Fruit fly (Drosophila melanogaster) whole organism, embryonic: ENCODE results near the gene zen2.

Experiments used
- Ada2b ChIP-seq: fragments of 200-800 bp; sonication (Bioruptor generic); IDR thresholded peaks from 2 replicates; pipeline ENCODE4 v1.3.6; 2022; ENCODE audit warnings: missing biosample characterization, missing genetic modification characterization
- CG10147 ChIP-seq: fragments of 200-800 bp; sonication (Bioruptor generic); optimal IDR thresholded peaks from 2 replicates; lab custom pipeline; 2019; ENCODE audit warnings: missing biosample characterization, mild to moderate bottlenecking, missing genetic modification characterization, moderate library complexity
- CG10543 ChIP-seq: fragments of 200-800 bp; sonication (Bioruptor generic); optimal IDR thresholded peaks from 3 replicates; lab custom pipeline; 2017; ENCODE audit warnings: missing biosample characterization, mild to moderate bottlenecking, missing genetic modification characterization, moderate library complexity
- CG10959 ChIP-seq: fragments of 200-800 bp; sonication (Bioruptor generic); IDR thresholded peaks from 2 replicates; pipeline ENCODE4 v1.3.6; 2022; ENCODE audit warnings: missing biosample characterization, missing genetic modification characterization
- CG11504 ChIP-seq: fragments of 200-800 bp; sonication (Bioruptor generic); optimal IDR thresholded peaks from 3 replicates; lab custom pipeline; 2019; ENCODE audit warnings: missing biosample characterization, mild to moderate bottlenecking, missing genetic modification characterization, moderate library complexity
- CG12104 ChIP-seq: fragments of 200-800 bp; sonication (Bioruptor generic); optimal IDR thresholded peaks from 3 replicates; lab custom pipeline; 2016; ENCODE audit warnings: missing biosample characterization, missing genetic modification characterization
- CG12155 ChIP-seq: fragments of 200-800 bp; sonication (Bioruptor generic); optimal IDR thresholded peaks from 3 replicates; lab custom pipeline; 2016; ENCODE audit warnings: missing biosample characterization, missing genetic modification characterization
- CG1233 ChIP-seq: fragments of 200-800 bp; sonication (Bioruptor generic); optimal IDR thresholded peaks from 4 replicates; lab custom pipeline; 2018; ENCODE audit warnings: missing biosample characterization, mild to moderate bottlenecking, missing genetic modification characterization
- CG12391 ChIP-seq: fragments of 200-800 bp; sonication (Bioruptor generic); optimal IDR thresholded peaks from 3 replicates; lab custom pipeline; 2018; ENCODE audit warnings: missing biosample characterization, mild to moderate bottlenecking, missing genetic modification characterization, moderate library complexity
- CG13775 ChIP-seq: fragments of 200-800 bp; sonication (Bioruptor generic); optimal IDR thresholded peaks from 3 replicates; lab custom pipeline; 2017; ENCODE audit warnings: missing biosample characterization, mild to moderate bottlenecking, missing genetic modification characterization
- CG1529 ChIP-seq: fragments of 200-800 bp; sonication (Bioruptor generic); optimal IDR thresholded peaks from 3 replicates; lab custom pipeline; 2018; ENCODE audit warnings: missing biosample characterization, missing genetic modification characterization
- CG17361 ChIP-seq: fragments of 200-800 bp; sonication (Bioruptor generic); IDR thresholded peaks from 3 replicates; pipeline ENCODE4 v1.3.6; 2022; ENCODE audit warnings: missing biosample characterization, missing genetic modification characterization
- CG1832 ChIP-seq: fragments of 200-800 bp; sonication (Bioruptor generic); optimal IDR thresholded peaks from 2 replicates; lab custom pipeline; 2017; ENCODE audit warnings: missing biosample characterization, mild to moderate bottlenecking, missing genetic modification characterization, inconsistent platforms
- CG2199 ChIP-seq: fragments of 200-800 bp; sonication (Bioruptor generic); IDR thresholded peaks from 3 replicates; pipeline ENCODE4 v1.3.6; 2022; ENCODE audit warnings: missing biosample characterization, missing genetic modification characterization
- CG2202 ChIP-seq: fragments of 200-800 bp; sonication (Bioruptor generic); optimal IDR thresholded peaks from 2 replicates; lab custom pipeline; 2018; ENCODE audit warnings: missing biosample characterization, mild to moderate bottlenecking, missing genetic modification characterization
- CG30431 ChIP-seq: fragments of 200-800 bp; sonication (Bioruptor generic); optimal IDR thresholded peaks from 2 replicates; lab custom pipeline; 2017; ENCODE audit warnings: missing biosample characterization, missing genetic modification characterization
- CG32772 ChIP-seq: fragments of 200-800 bp; sonication (Bioruptor generic); IDR thresholded peaks from 2 replicates; pipeline ENCODE4 v1.3.6; 2022; ENCODE audit warnings: missing biosample characterization, missing genetic modification characterization
- CG3281 ChIP-seq: fragments of 200-800 bp; sonication (Bioruptor generic); optimal IDR thresholded peaks from 3 replicates; lab custom pipeline; 2017; ENCODE audit warnings: missing biosample characterization, mild to moderate bottlenecking, missing genetic modification characterization
- CG34376 ChIP-seq: fragments of 200-800 bp; sonication (Bioruptor generic); optimal IDR thresholded peaks from 2 replicates; lab custom pipeline; 2018; ENCODE audit warnings: missing biosample characterization, mild to moderate bottlenecking, missing genetic modification characterization
- CG4707 ChIP-seq: fragments of 200-800 bp; sonication (Bioruptor generic); optimal IDR thresholded peaks from 2 replicates; lab custom pipeline; 2018; ENCODE audit warnings: missing biosample characterization, mild to moderate bottlenecking, missing genetic modification characterization, moderate library complexity
- CG5180 ChIP-seq: fragments of 200-800 bp; sonication (Bioruptor generic); optimal IDR thresholded peaks from 3 replicates; lab custom pipeline; 2017; ENCODE audit warnings: missing biosample characterization, missing genetic modification characterization, mild to moderate bottlenecking, moderate library complexity, missing genetic modification reagents
- CG7556 ChIP-seq: fragments of 200-800 bp; sonication (Bioruptor generic); optimal IDR thresholded peaks from 2 replicates; lab custom pipeline; 2017; ENCODE audit warnings: missing biosample characterization, mild to moderate bottlenecking, missing genetic modification characterization
- CG8359 ChIP-seq: fragments of 200-800 bp; sonication (Bioruptor generic); optimal IDR thresholded peaks from 2 replicates; lab custom pipeline; 2017; ENCODE audit warnings: missing biosample characterization, mild to moderate bottlenecking, missing genetic modification characterization, borderline replicate concordance
- CG9727 ChIP-seq: fragments of 200-800 bp; sonication (Bioruptor generic); optimal IDR thresholded peaks from 3 replicates; lab custom pipeline; 2017; ENCODE audit warnings: missing biosample characterization, mild to moderate bottlenecking, missing genetic modification characterization
- Chrac-16 ChIP-seq: fragments of 200-800 bp; sonication (Bioruptor generic); optimal IDR thresholded peaks from 3 replicates; lab custom pipeline; 2016; ENCODE audit warnings: missing biosample characterization, missing genetic modification characterization
- Dref ChIP-seq: fragments of 200-800 bp; sonication (Bioruptor generic); IDR thresholded peaks from 2 replicates; pipeline ENCODE4 v1.3.6; 2022; ENCODE audit warnings: missing biosample characterization, missing genetic modification characterization
- Elba2 ChIP-seq: fragments of 200-800 bp; sonication (Bioruptor generic); optimal IDR thresholded peaks from 3 replicates; lab custom pipeline; 2016; ENCODE audit warnings: missing biosample characterization, missing genetic modification characterization
- Ets65A ChIP-seq: fragments of 200-800 bp; sonication (Bioruptor generic); peaks from one replicate; lab custom pipeline; 2016; ENCODE audit warnings: missing biosample characterization, missing genetic modification characterization
- Ets97D ChIP-seq: fragments of 200-800 bp; sonication (Bioruptor generic); optimal IDR thresholded peaks from 3 replicates; lab custom pipeline; 2016; ENCODE audit warnings: missing biosample characterization, missing genetic modification characterization
- Fer3 ChIP-seq: fragments of 200-800 bp; sonication (Bioruptor generic); optimal IDR thresholded peaks from 2 replicates; lab custom pipeline; 2018; ENCODE audit warnings: missing biosample characterization, mild to moderate bottlenecking, missing genetic modification characterization, moderate library complexity
- Meics ChIP-seq: fragments of 200-800 bp; sonication (Bioruptor generic); optimal IDR thresholded peaks from 2 replicates; lab custom pipeline; 2017; ENCODE audit warnings: missing biosample characterization, mild to moderate bottlenecking, missing genetic modification characterization
- Myb ChIP-seq: fragments of 200-800 bp; sonication (Bioruptor generic); optimal IDR thresholded peaks from 2 replicates; lab custom pipeline; 2016; ENCODE audit warnings: missing biosample characterization, missing genetic modification characterization
- Ravus ChIP-seq: fragments of 200-800 bp; sonication (Bioruptor generic); IDR thresholded peaks from 2 replicates; pipeline ENCODE4 v1.3.6; 2022; ENCODE audit warnings: missing biosample characterization, missing genetic modification characterization
- Six4 ChIP-seq: fragments of 200-800 bp; sonication (Bioruptor generic); optimal IDR thresholded peaks from 2 replicates; lab custom pipeline; 2016; ENCODE audit warnings: missing biosample characterization, missing genetic modification characterization
- ac ChIP-seq: fragments of 200-800 bp; sonication (Bioruptor generic); optimal IDR thresholded peaks from 3 replicates; lab custom pipeline; 2017; ENCODE audit warnings: missing biosample characterization, mild to moderate bottlenecking, missing genetic modification characterization
- bsh ChIP-seq, 2 experiments: fragments of 200-800 bp; sonication (Bioruptor generic); optimal IDR thresholded peaks; 2 replicates each; lab custom pipeline; 2017 to 2018; ENCODE audit warnings: mild to moderate bottlenecking in 2 of 2, missing biosample characterization in 2 of 2, missing genetic modification characterization in 2 of 2, moderate library complexity in 1 of 2
- ci ChIP-seq: fragments of 200-800 bp; sonication (Bioruptor generic); IDR thresholded peaks from 3 replicates; pipeline ENCODE4 v1.3.6; 2022; ENCODE audit warnings: missing biosample characterization, missing genetic modification characterization
- croc ChIP-seq: fragments of 200-800 bp; sonication (Bioruptor generic); conservative IDR thresholded peaks from 3 replicates; pipeline ENCODE4 v1.3.6; 2022; ENCODE audit warnings: missing biosample characterization, missing genetic modification characterization
- dmrt11E ChIP-seq: fragments of 200-800 bp; sonication (Bioruptor generic); optimal IDR thresholded peaks from 3 replicates; lab custom pipeline; 2018; ENCODE audit warnings: missing biosample characterization, mild to moderate bottlenecking, missing genetic modification characterization, moderate library complexity
- gem ChIP-seq: fragments of 200-800 bp; sonication (Bioruptor generic); optimal IDR thresholded peaks from 2 replicates; lab custom pipeline; 2019; ENCODE audit warnings: missing biosample characterization, mild to moderate bottlenecking, missing genetic modification characterization, moderate library complexity
- ken ChIP-seq: fragments of 200-800 bp; sonication (Bioruptor generic); IDR thresholded peaks from 3 replicates; pipeline ENCODE4 v1.3.6; 2022; ENCODE audit warnings: missing biosample characterization, missing genetic modification characterization
- klu ChIP-seq: fragments of 200-800 bp; sonication (Bioruptor generic); IDR thresholded peaks from 2 replicates; pipeline ENCODE4 v1.3.6; 2022; ENCODE audit warnings: missing biosample characterization, missing genetic modification characterization
- lola ChIP-seq, 3 experiments: fragments of >200 bp in 2 of 3; fragments of 200-800 bp in 1 of 3; sonication (Bioruptor generic) in 1 of 3; optimal IDR thresholded peaks; 2 replicates each; lab custom pipeline; 2017 to 2019; ENCODE audit warnings: missing biosample characterization in 3 of 3, missing genetic modification characterization in 3 of 3, mild to moderate bottlenecking in 1 of 3, moderate library complexity in 1 of 3
- prd ChIP-seq, 3 experiments: fragments of >200 bp in 2 of 3; fragments of 200-800 bp in 1 of 3; sonication (Bioruptor generic) in 1 of 3; optimal IDR thresholded peaks in 2 of 3; IDR thresholded peaks in 1 of 3; 2 replicates in 2 of 3; 3 replicates in 1 of 3; pipeline versions ENCODE4 v1.3.6 to Lab custom; 2017 to 2022; ENCODE audit warnings: missing biosample characterization in 1 of 3, missing genetic modification characterization in 1 of 3
- stc ChIP-seq: fragments of 200-800 bp; sonication (Bioruptor generic); IDR thresholded peaks from 2 replicates; pipeline ENCODE4 v1.3.6; 2022; ENCODE audit warnings: missing biosample characterization, missing genetic modification characterization
- tin ChIP-seq: fragments of 200-800 bp; sonication (Bioruptor generic); optimal IDR thresholded peaks from 3 replicates; lab custom pipeline; 2016; ENCODE audit warnings: missing biosample characterization, missing genetic modification characterization
- zen ChIP-seq: fragments of 200-800 bp; sonication (Bioruptor generic); optimal IDR thresholded peaks from 3 replicates; lab custom pipeline; 2018; ENCODE audit warnings: missing biosample characterization, mild to moderate bottlenecking, missing genetic modification characterization, moderate library complexity

The zen2 gene

dm6 chr3R:6760755-6761647, 17.1 kb upstream of the zen2 start:
- TF ChIP-seq CG8359 (GFP tag; lab: Kevin White, UChicago) (peak; percentile 28), stc (GFP tag; lab: Robert Waterston, UW) (no peak), CG2199 (no peak), zen (peak; percentile 65), CG9727 (GFP tag; lab: Kevin White, UChicago) (peak; percentile 59), CG5180 (GFP tag; lab: Kevin White, UChicago) (peak; percentile 29), Six4 (peak; percentile 34), ac (GFP tag; lab: Kevin White, UChicago) (no peak), CG7556 (GFP tag; lab: Kevin White, UChicago) (peak; percentile 74), Elba2 (no peak), tin (GFP tag; lab: Kevin White, UChicago) (peak; percentile 34), CG12391 (tag; lab: Kevin White, UChicago) (peak; percentile 56), ci (0 out of 3 replicates have a peak, but pooled peaks have one; percentile 6), CG34376 (GFP tag; lab: Kevin White, UChicago) (no peak), Ets65A (GFP tag; lab: Kevin White, UChicago) (peak; percentile 32), CG4707 (GFP tag; lab: Kevin White, UChicago) (peak; percentile 89), gem (tag; lab: Kevin White, UChicago) (peak; percentile 70), prd (optimal IDR thresholded peaks at IDR 0.05; lab: Kevin White, UChicago) (no peak), prd (GFP tag; IDR thresholded peaks at IDR 0.05; lab: Robert Waterston, UW) (peak; percentile 61; the same call in 2 of the 3 replicates), lola (GFP tag; optimal IDR thresholded peaks at IDR 0.05; lab: Kevin White, UChicago) (peak in 1 of 3 experiments; percentile 68), Meics (GFP tag; lab: Kevin White, UChicago) (peak; percentile 33), dmrt11E (tag; lab: Kevin White, UChicago) (peak; percentile 55), croc (0 out of 3 replicates have a peak, but pooled peaks have one; percentile 16), CG10959 (GFP tag; lab: Robert Waterston, UW) (0 out of 2 replicates have a peak, but pooled peaks have one; percentile 47), Ravus (GFP tag; lab: Robert Waterston, UW) (no peak), CG11504 (tag; lab: Kevin White, UChicago) (peak; percentile 65), CG1233 (GFP tag; lab: Kevin White, UChicago) (peak; percentile 42), CG10543 (GFP tag; lab: Kevin White, UChicago) (peak; percentile 18), CG2202 (tag; lab: Kevin White, UChicago) (no peak), ken (GFP tag; lab: Robert Waterston, UW) (peak; percentile 29; the same call in 1 of the 3 replicates), bsh (GFP tag; optimal IDR thresholded peaks at IDR 0.05; lab: Kevin White, UChicago) (peak in 1 of 2 experiments; percentile 51), CG1529 (peak; percentile 3), klu (0 out of 2 replicates have a peak, but pooled peaks have one; percentile 19), CG32772 (GFP tag; lab: Robert Waterston, UW) (0 out of 2 replicates have a peak, but pooled peaks have one; percentile 14), Dref (no peak), Fer3 (tag; lab: Kevin White, UChicago) (peak; percentile 3), CG3281 (GFP tag; lab: Kevin White, UChicago) (peak; percentile 21), CG13775 (peak; percentile 14), CG30431 (no peak), CG12155 (GFP tag; lab: Kevin White, UChicago) (no peak), Myb (no peak), CG1832 (GFP tag; lab: Kevin White, UChicago) (peak; percentile 79), Ets97D (GFP tag; lab: Kevin White, UChicago) (no peak), CG12104 (GFP tag; lab: Kevin White, UChicago) (no peak), Ada2b (GFP tag; lab: Robert Waterston, UW) (no peak), CG17361 (peak; percentile 64; the same call in 2 of the 3 replicates), CG10147 (no peak), Chrac-16 (GFP tag; lab: Kevin White, UChicago) (peak; percentile 2)
